Fruit fly (Drosophila melanogaster): ENCODE results near the gene neo.

neo gene

dm6 chr3R:29806682-29807393 lies 12.1 kb upstream of the neo start, which contains the start of the genes ca and ncd (continued):
- no peak for TF ChIP-seq sens-2 (GFP tag; IDR thresholded peaks at IDR 0.05)
- peak; percentile 20 for TF ChIP-seq CoRest (tag; optimal IDR thresholded peaks at IDR 0.05)
- TF ChIP-seq CG3163 (GFP tag; optimal IDR thresholded peaks at IDR 0.05): no peak
- peak; percentile 80 for TF ChIP-seq CG13287 (GFP tag; IDR thresholded peaks at IDR 0.05; ENCODE audit: partially characterized antibody)
- TF ChIP-seq E2f2 (GFP tag; IDR thresholded peaks at IDR 0.05): peak; percentile 85
- TF ChIP-seq insv (GFP tag; optimal IDR thresholded peaks at IDR 0.05): peak; percentile 46 to 95
- TF ChIP-seq Hr78 (GFP tag; optimal IDR thresholded peaks at IDR 0.05): no peak
- TF ChIP-seq CG10267 (tag; optimal IDR thresholded peaks at IDR 0.05): no peak
- no peak for TF ChIP-seq CG3838 (GFP tag; optimal IDR thresholded peaks at IDR 0.05)
- peak; percentile 6 for TF ChIP-seq Dad (GFP tag; optimal IDR thresholded peaks at IDR 0.05)
- TF ChIP-seq CG4617 (GFP tag; optimal IDR thresholded peaks at IDR 0.05; ENCODE audit: borderline replicate concordance): peak; percentile 95
- TF ChIP-seq D (optimal IDR thresholded peaks at IDR 0.05): peak; percentile 56
- TF ChIP-seq D (GFP tag; optimal IDR thresholded peaks at IDR 0.05): no peak
- TF ChIP-seq gsb (GFP tag; IDR thresholded peaks at IDR 0.05): no peak
- 0 out of 4 replicates have a peak, but pooled peaks have one; percentile 64 for TF ChIP-seq chinmo (GFP tag; IDR thresholded peaks at IDR 0.05; ENCODE audit: partially characterized antibody)
- TF ChIP-seq Sry-δ (GFP tag; optimal IDR thresholded peaks at IDR 0.05): peak; percentile 87
- peak; percentile 44; the same call in 1 of the 2 replicates for TF ChIP-seq hbn (GFP tag; IDR thresholded peaks at IDR 0.05; ENCODE audit: partially characterized antibody)
- peak; percentile 74 for TF ChIP-seq Dll (GFP tag; IDR thresholded peaks at IDR 0.05; ENCODE audit: partially characterized antibody)
- TF ChIP-seq pnt (GFP tag; optimal IDR thresholded peaks at IDR 0.05): no peak
- TF ChIP-seq nmo (GFP tag; optimal IDR thresholded peaks at IDR 0.05): peak; percentile 48
- no peak for TF ChIP-seq scrt (GFP tag; optimal IDR thresholded peaks at IDR 0.05)
- no peak for TF ChIP-seq CG11504 (tag; optimal IDR thresholded peaks at IDR 0.05)
- peak; percentile 63 for TF ChIP-seq Med (GFP tag)
- no peak for TF ChIP-seq CG34376 (GFP tag; optimal IDR thresholded peaks at IDR 0.05)
- no peak for TF ChIP-seq tin (GFP tag; optimal IDR thresholded peaks at IDR 0.05)
- TF ChIP-seq phol (tag; optimal IDR thresholded peaks at IDR 0.05): peak; percentile 15
- TF ChIP-seq MESR4 (GFP tag; optimal IDR thresholded peaks at IDR 0.05): peak; percentile 48
- TF ChIP-seq Side (GFP tag; optimal IDR thresholded peaks at IDR 0.05): peak; percentile 3
- peak; percentile 92 for TF ChIP-seq YL-1 (GFP tag; optimal IDR thresholded peaks at IDR 0.05)
- TF ChIP-seq CG9876 (GFP tag; optimal IDR thresholded peaks at IDR 0.05): no peak
- TF ChIP-seq CG31365 (tag; optimal IDR thresholded peaks at IDR 0.05): no peak
- no peak for TF ChIP-seq twi (tag; optimal IDR thresholded peaks at IDR 0.05)
- no peak for TF ChIP-seq CG4730 (GFP tag; IDR thresholded peaks at IDR 0.05)
- peak; percentile 47; the same call in 1 of the 2 replicates for TF ChIP-seq CG2129 (GFP tag; IDR thresholded peaks at IDR 0.05; ENCODE audit: partially characterized antibody)
- no peak for TF ChIP-seq slp2 (GFP tag; optimal IDR thresholded peaks at IDR 0.05)
- TF ChIP-seq gro (GFP tag; optimal IDR thresholded peaks at IDR 0.05): no peak
- TF ChIP-seq Dref (GFP tag; IDR thresholded peaks at IDR 0.05): peak; percentile 49
- peak; percentile 68 for TF ChIP-seq bbx (GFP tag; IDR thresholded peaks at IDR 0.05; ENCODE audit: partially characterized antibody)
- TF ChIP-seq D19B (GFP tag; optimal IDR thresholded peaks at IDR 0.05): no peak
- no peak for TF ChIP-seq vvl (GFP tag; IDR thresholded peaks at IDR 0.05)
- peak; percentile 58 for TF ChIP-seq CG34224 (GFP tag; IDR thresholded peaks at IDR 0.05; ENCODE audit: partially characterized antibody)
- peak; percentile 34 for TF ChIP-seq dm (GFP tag; optimal IDR thresholded peaks at IDR 0.05)
- TF ChIP-seq Bteb2 (GFP tag; optimal IDR thresholded peaks at IDR 0.05): no peak
- peak; percentile 57; the same call in 2 of the 3 replicates for TF ChIP-seq knrl (GFP tag; IDR thresholded peaks at IDR 0.05; ENCODE audit: partially characterized antibody)
- peak; percentile 55; the same call in 1 of the 3 replicates for TF ChIP-seq hb (GFP tag; IDR thresholded peaks at IDR 0.05; ENCODE audit: partially characterized antibody)
- peak; percentile 49 for TF ChIP-seq CHES-1-like (GFP tag; optimal IDR thresholded peaks at IDR 0.05)
- TF ChIP-seq Sry-β (GFP tag; optimal IDR thresholded peaks at IDR 0.05): peak; percentile 62
- peak; percentile 34; the same call in 1 of the 3 replicates for TF ChIP-seq vnd (GFP tag; IDR thresholded peaks at IDR 0.05; ENCODE audit: partially characterized antibody)

Data from whole organism, embryonic.